Fruit fly (Drosophila melanogaster) whole organism, adult: ENCODE measurements around the gene eg.
A peak's percentile ranks its signal among the peaks of the same experiment; 100 is the strongest.

Source experiments
- CG11617 ChIP-seq: fragments of 200-800 bp; sonication (Bioruptor generic); optimal IDR thresholded peaks from 2 replicates; lab custom pipeline; 2017; ENCODE audit warnings: mild to moderate bottlenecking, missing biosample characterization, missing genetic modification reagents, missing genetic modification characterization
- CG12768 ChIP-seq: fragments of 200-800 bp; sonication (Bioruptor generic); optimal IDR thresholded peaks from 2 replicates; lab custom pipeline; 2017; ENCODE audit warnings: missing biosample characterization, missing genetic modification characterization, mild to moderate bottlenecking, moderate library complexity, missing genetic modification reagents
- CG14711 ChIP-seq: fragments of 200-800 bp; sonication (Bioruptor generic); optimal IDR thresholded peaks from 2 replicates; lab custom pipeline; 2018; ENCODE audit warnings: missing biosample characterization, mild to moderate bottlenecking, missing genetic modification characterization, moderate library complexity
- CG1620 ChIP-seq: fragments of 200-800 bp; sonication (Bioruptor generic); optimal IDR thresholded peaks from 2 replicates; lab custom pipeline; 2016; ENCODE audit warnings: missing biosample characterization, missing genetic modification characterization
- CG33017 ChIP-seq: fragments of 200-800 bp; sonication (Bioruptor generic); optimal IDR thresholded peaks from 2 replicates; lab custom pipeline; 2018; ENCODE audit warnings: missing biosample characterization, mild to moderate bottlenecking, missing genetic modification characterization, moderate library complexity
- CG5204 ChIP-seq: fragments of 200-800 bp; sonication (Bioruptor generic); optimal IDR thresholded peaks from 2 replicates; lab custom pipeline; 2016; ENCODE audit warnings: missing biosample characterization, missing genetic modification characterization
- CG7045 ChIP-seq: fragments of 200-800 bp; sonication (Bioruptor generic); optimal IDR thresholded peaks from 2 replicates; lab custom pipeline; 2017; ENCODE audit warnings: missing biosample characterization, mild to moderate bottlenecking, missing genetic modification characterization
- CG7101 ChIP-seq: fragments of 200-800 bp; sonication (Bioruptor generic); optimal IDR thresholded peaks from 2 replicates; lab custom pipeline; 2018; ENCODE audit warnings: missing biosample characterization, mild to moderate bottlenecking, missing genetic modification characterization, moderate library complexity
- Clk ChIP-seq: fragments of 200-800 bp; sonication (Bioruptor generic); optimal IDR thresholded peaks from 2 replicates; lab custom pipeline; 2017; ENCODE audit warnings: missing biosample characterization, missing genetic modification characterization
- Crg-1 ChIP-seq: fragments of 200-800 bp; sonication (Bioruptor generic); optimal IDR thresholded peaks from 2 replicates; lab custom pipeline; 2016; ENCODE audit warnings: missing biosample characterization, missing genetic modification characterization
- Hr96 ChIP-seq: fragments of 200-800 bp; sonication (Bioruptor generic); optimal IDR thresholded peaks from 2 replicates; lab custom pipeline; 2016; ENCODE audit warnings: missing biosample characterization, missing genetic modification characterization
- Mnt ChIP-seq: fragments of 200-800 bp; sonication (Bioruptor generic); optimal IDR thresholded peaks from 2 replicates; lab custom pipeline; 2016; ENCODE audit warnings: missing biosample characterization, mild to moderate bottlenecking, missing genetic modification characterization
- bab1 ChIP-seq: fragments of 200-800 bp; sonication (Bioruptor generic); optimal IDR thresholded peaks from 3 replicates; lab custom pipeline; 2019; ENCODE audit warnings: missing biosample characterization, mild to moderate bottlenecking, missing genetic modification characterization, moderate library complexity
- cic ChIP-seq: fragments of 200-800 bp; sonication (Bioruptor generic); optimal IDR thresholded peaks from 2 replicates; lab custom pipeline; 2017; ENCODE audit warnings: missing biosample characterization, mild to moderate bottlenecking, missing genetic modification characterization, moderate library complexity
- cnc ChIP-seq, 2 experiments: fragments of >200 bp; optimal IDR thresholded peaks; 2 replicates each; lab custom pipeline; 2017
- kay ChIP-seq: fragments of 200-800 bp; sonication (Bioruptor generic); peaks from one replicate; lab custom pipeline; 2016; ENCODE audit warnings: missing biosample characterization, missing genetic modification characterization, borderline replicate concordance
- ovo ChIP-seq: fragments of 200-800 bp; sonication (Bioruptor generic); optimal IDR thresholded peaks from 2 replicates; lab custom pipeline; 2016; ENCODE audit warnings: missing biosample characterization, missing genetic modification characterization
- pad ChIP-seq: fragments of 200-800 bp; sonication (Bioruptor generic); optimal IDR thresholded peaks from 3 replicates; lab custom pipeline; 2017; ENCODE audit warnings: missing biosample characterization, missing genetic modification characterization, mild to moderate bottlenecking, moderate library complexity, missing genetic modification reagents
- tj ChIP-seq: fragments of 200-800 bp; sonication (Bioruptor generic); optimal IDR thresholded peaks from 3 replicates; lab custom pipeline; 2017; ENCODE audit warnings: missing biosample characterization, mild to moderate bottlenecking, missing genetic modification characterization, moderate library complexity
- toe ChIP-seq: fragments of 200-800 bp; sonication (Bioruptor generic); optimal IDR thresholded peaks from 2 replicates; lab custom pipeline; 2016; ENCODE audit warnings: missing biosample characterization, missing genetic modification characterization

eg gene

dm6 chr3L:21842286-21842685 is 33.8 kb downstream of the eg start, which contains the start of gene CG14563:
TSS of gene CG14563 (minus strand) at chr3L:21842386.
- TF ChIP-seq CG11617 (GFP tag; lab: Kevin White, UChicago): no peak
- no peak for TF ChIP-seq Crg-1 (GFP tag; lab: Kevin White, UChicago)
- TF ChIP-seq cnc (optimal IDR thresholded peaks at IDR 0.05; lab: Kevin White, UChicago): no peak
- TF ChIP-seq CG7101 (tag; lab: Kevin White, UChicago): no peak
- no peak for TF ChIP-seq CG5204 (GFP tag; lab: Kevin White, UChicago)
- TF ChIP-seq CG14711: no peak
- no peak for TF ChIP-seq Clk (GFP tag; lab: Kevin White, UChicago)
- TF ChIP-seq cic (GFP tag; lab: Kevin White, UChicago): no peak
- no peak for TF ChIP-seq Hr96 (GFP tag; lab: Kevin White, UChicago)
- TF ChIP-seq tj: no peak
- no peak for TF ChIP-seq kay (GFP tag; lab: Kevin White, UChicago)
- no peak for TF ChIP-seq CG1620
- TF ChIP-seq Mnt: no peak
- no peak for TF ChIP-seq CG12768 (GFP tag; lab: Kevin White, UChicago)
- TF ChIP-seq bab1 (GFP tag; lab: Kevin White, UChicago): no peak
- no peak for TF ChIP-seq ovo
- no peak for TF ChIP-seq pad
- TF ChIP-seq CG7045 (GFP tag; lab: Kevin White, UChicago): no peak

- TF ChIP-seq pad (no peak), tj (no peak), CG14711 (no peak), CG5204 (GFP tag; lab: Kevin White, UChicago) (no peak), Crg-1 (GFP tag; lab: Kevin White, UChicago) (no peak), bab1 (GFP tag; lab: Kevin White, UChicago) (no peak), CG12768 (GFP tag; lab: Kevin White, UChicago) (no peak), CG7101 (tag; lab: Kevin White, UChicago) (no peak), CG1620 (no peak), Mnt (no peak), CG33017 (tag; lab: Kevin White, UChicago) (no peak), Clk (GFP tag; lab: Kevin White, UChicago) (no peak), cic (GFP tag; lab: Kevin White, UChicago) (no peak), CG7045 (GFP tag; lab: Kevin White, UChicago) (no peak), ovo (no peak), Hr96 (GFP tag; lab: Kevin White, UChicago) (no peak), kay (GFP tag; lab: Kevin White, UChicago) (no peak), CG11617 (GFP tag; lab: Kevin White, UChicago) (no peak), cnc (optimal IDR thresholded peaks at IDR 0.05; lab: Kevin White, UChicago) (no peak)
These were observed 34.8 kb downstream of the eg start for dm6 chr3L:21843307-21843706.

- no peak for TF ChIP-seq toe (GFP tag; lab: Kevin White, UChicago)
- no peak for TF ChIP-seq tj
- TF ChIP-seq CG14711: no peak
- TF ChIP-seq Hr96 (GFP tag; lab: Kevin White, UChicago): no peak
- TF ChIP-seq Crg-1 (GFP tag; lab: Kevin White, UChicago): no peak
- no peak for TF ChIP-seq CG12768 (GFP tag; lab: Kevin White, UChicago)
- TF ChIP-seq cic (GFP tag; lab: Kevin White, UChicago): no peak
- no peak for TF ChIP-seq pad
- no peak for TF ChIP-seq cnc (optimal IDR thresholded peaks at IDR 0.05; lab: Kevin White, UChicago)
- TF ChIP-seq ovo: no peak
- no peak for TF ChIP-seq bab1 (GFP tag; lab: Kevin White, UChicago)
- TF ChIP-seq CG5204 (GFP tag; lab: Kevin White, UChicago): no peak
- no peak for TF ChIP-seq kay (GFP tag; lab: Kevin White, UChicago)
- no peak for TF ChIP-seq CG1620
- no peak for TF ChIP-seq Mnt
These were observed 36.0 kb downstream of the eg start, which contains the start of gene mub for dm6 chr3L:21844488-21844887. TSS of gene mub (plus strand) at chr3L:21844788.

- TF ChIP-seq CG1620 (no peak), CG11617 (GFP tag; lab: Kevin White, UChicago) (peak; percentile 9), CG12768 (GFP tag; lab: Kevin White, UChicago) (peak; percentile 26), tj (no peak), Clk (GFP tag; lab: Kevin White, UChicago) (no peak), CG7045 (GFP tag; lab: Kevin White, UChicago) (peak; percentile 52), cic (GFP tag; lab: Kevin White, UChicago) (no peak)
These were observed 38.1 kb downstream of the eg start for dm6 chr3L:21846591-21846990.

dm6 chr3L:21848320-21848719 is 39.8 kb downstream of the eg start:
- TF ChIP-seq Clk (GFP tag; lab: Kevin White, UChicago): no peak
- no peak for TF ChIP-seq kay (GFP tag; lab: Kevin White, UChicago)
- no peak for TF ChIP-seq CG1620
- TF ChIP-seq Mnt: no peak
- TF ChIP-seq Crg-1 (GFP tag; lab: Kevin White, UChicago): no peak
- no peak for TF ChIP-seq CG5204 (GFP tag; lab: Kevin White, UChicago)
- TF ChIP-seq CG33017 (tag; lab: Kevin White, UChicago): no peak
- no peak for TF ChIP-seq tj
- no peak for TF ChIP-seq CG11617 (GFP tag; lab: Kevin White, UChicago)
- TF ChIP-seq toe (GFP tag; lab: Kevin White, UChicago): no peak
- TF ChIP-seq ovo: no peak
- no peak for TF ChIP-seq cic (GFP tag; lab: Kevin White, UChicago)
- no peak for TF ChIP-seq pad
- TF ChIP-seq bab1 (GFP tag; lab: Kevin White, UChicago): no peak
- TF ChIP-seq Hr96 (GFP tag; lab: Kevin White, UChicago): no peak
- no peak for TF ChIP-seq CG7045 (GFP tag; lab: Kevin White, UChicago)
- no peak for TF ChIP-seq CG7101 (tag; lab: Kevin White, UChicago)
